Fruit fly (Drosophila melanogaster) whole organism, embryonic: ENCODE data around the gene CG11668.

ENCODE experiments used
- Adf1 ChIP-seq: fragments of 200-800 bp; sonication (Bioruptor generic); IDR thresholded peaks from 2 replicates; pipeline ENCODE4 v1.3.6; 2022; ENCODE audit warnings: missing biosample characterization, missing genetic modification characterization
- Asciz ChIP-seq: fragments of 200-800 bp; sonication (Bioruptor generic); optimal IDR thresholded peaks from 2 replicates; lab custom pipeline; 2017; ENCODE audit warnings: missing biosample characterization, mild to moderate bottlenecking, missing genetic modification characterization, missing genetic modification reagents
- Atf6 ChIP-seq: fragments of 200-800 bp; sonication (Bioruptor generic); IDR thresholded peaks from 2 replicates; pipeline ENCODE4 v1.3.6; 2022; ENCODE audit warnings: missing biosample characterization, missing genetic modification characterization
- B-H1 ChIP-seq: fragments of 200-800 bp; sonication (Bioruptor generic); IDR thresholded peaks from 3 replicates; pipeline ENCODE4 v1.3.6; 2022; ENCODE audit warnings: missing biosample characterization, missing genetic modification characterization
- BtbVII ChIP-seq: fragments of 200-800 bp; sonication (Bioruptor generic); optimal IDR thresholded peaks from 3 replicates; lab custom pipeline; 2017; ENCODE audit warnings: missing biosample characterization, mild to moderate bottlenecking, missing genetic modification characterization
- CG14860 ChIP-seq: fragments of 200-800 bp; sonication (Bioruptor generic); IDR thresholded peaks from 3 replicates; pipeline ENCODE4 v1.3.6; 2022; ENCODE audit warnings: missing biosample characterization, missing genetic modification characterization; ENCODE audit not compliant: partially characterized antibody
- CG15601 ChIP-seq: fragments of 200-800 bp; sonication (Bioruptor generic); optimal IDR thresholded peaks from 3 replicates; lab custom pipeline; 2019; ENCODE audit warnings: missing biosample characterization, mild to moderate bottlenecking, missing genetic modification characterization, moderate library complexity
- CG16779 ChIP-seq: fragments of 200-800 bp; sonication (Bioruptor generic); IDR thresholded peaks from 2 replicates; pipeline ENCODE4 v1.3.6; 2022; ENCODE audit warnings: missing biosample characterization, missing genetic modification characterization
- CG18619 ChIP-seq: fragments of 200-800 bp; sonication (Bioruptor generic); optimal IDR thresholded peaks from 3 replicates; lab custom pipeline; 2017; ENCODE audit warnings: missing biosample characterization, mild to moderate bottlenecking, missing genetic modification characterization
- CG2712 ChIP-seq: fragments of 200-800 bp; optimal IDR thresholded peaks from 3 replicates; lab custom pipeline; 2019; ENCODE audit warnings: missing biosample characterization, mild to moderate bottlenecking, missing genetic modification characterization, moderate library complexity
- CG34376 ChIP-seq: fragments of 200-800 bp; sonication (Bioruptor generic); optimal IDR thresholded peaks from 2 replicates; lab custom pipeline; 2018; ENCODE audit warnings: missing biosample characterization, mild to moderate bottlenecking, missing genetic modification characterization
- CG43689 ChIP-seq: fragments of 200-800 bp; sonication (Bioruptor generic); IDR thresholded peaks from 2 replicates; pipeline ENCODE4 v1.3.6; 2022; ENCODE audit warnings: missing biosample characterization, missing genetic modification characterization
- CG6254 ChIP-seq: fragments of 200-800 bp; sonication (Bioruptor generic); optimal IDR thresholded peaks from 3 replicates; lab custom pipeline; 2017; ENCODE audit warnings: mild to moderate bottlenecking, missing biosample characterization, missing genetic modification reagents, missing genetic modification characterization
- CG8089 ChIP-seq: fragments of 200-800 bp; sonication (Bioruptor generic); optimal IDR thresholded peaks from 3 replicates; lab custom pipeline; 2016; ENCODE audit warnings: missing biosample characterization, missing genetic modification characterization
- CG8290 ChIP-seq, 3 experiments: fragments of 200-800 bp; sonication (Bioruptor generic); optimal IDR thresholded peaks; 2 replicates each; lab custom pipeline; 2016 to 2019; ENCODE audit warnings: missing biosample characterization in 3 of 3, missing genetic modification characterization in 3 of 3, mild to moderate bottlenecking in 2 of 3, moderate library complexity in 1 of 3
- CoRest ChIP-seq: fragments of 200-800 bp; sonication (Bioruptor generic); optimal IDR thresholded peaks from 3 replicates; lab custom pipeline; 2018; ENCODE audit warnings: missing biosample characterization, mild to moderate bottlenecking, missing genetic modification characterization, moderate library complexity
- Dbx ChIP-seq: fragments of 200-800 bp; sonication (Bioruptor generic); IDR thresholded peaks from 3 replicates; pipeline ENCODE4 v1.3.6; 2022; ENCODE audit warnings: missing biosample characterization, missing genetic modification characterization
- Dll ChIP-seq: fragments of 200-800 bp; sonication (Bioruptor generic); IDR thresholded peaks from 4 replicates; pipeline ENCODE4 v1.3.6; 2022; ENCODE audit warnings: missing biosample characterization, missing genetic modification characterization; ENCODE audit not compliant: partially characterized antibody
- Dp ChIP-seq: fragments of 200-800 bp; sonication (Bioruptor generic); optimal IDR thresholded peaks from 2 replicates; lab custom pipeline; 2018; ENCODE audit warnings: missing biosample characterization, mild to moderate bottlenecking, missing genetic modification characterization, moderate library complexity
- E2f1 ChIP-seq: fragments of 200-800 bp; sonication (Bioruptor generic); IDR thresholded peaks from 2 replicates; pipeline ENCODE4 v1.3.6; 2022; ENCODE audit warnings: missing biosample characterization, missing genetic modification characterization
- E2f2 ChIP-seq: fragments of 200-800 bp; sonication (Bioruptor generic); IDR thresholded peaks from 2 replicates; pipeline ENCODE4 v1.3.6; 2022; ENCODE audit warnings: missing biosample characterization, missing genetic modification characterization
- Ets97D ChIP-seq: fragments of 200-800 bp; sonication (Bioruptor generic); optimal IDR thresholded peaks from 3 replicates; lab custom pipeline; 2016; ENCODE audit warnings: missing biosample characterization, missing genetic modification characterization
- HLH4C ChIP-seq: fragments of 200-800 bp; sonication (Bioruptor generic); IDR thresholded peaks from 3 replicates; pipeline ENCODE4 v1.3.6; 2022; ENCODE audit warnings: missing biosample characterization, missing genetic modification characterization; ENCODE audit not compliant: partially characterized antibody
- Myb ChIP-seq: fragments of 200-800 bp; sonication (Bioruptor generic); optimal IDR thresholded peaks from 2 replicates; lab custom pipeline; 2016; ENCODE audit warnings: missing biosample characterization, missing genetic modification characterization
- NC2α ChIP-seq: fragments of 200-800 bp; sonication (Bioruptor generic); optimal IDR thresholded peaks from 2 replicates; lab custom pipeline; 2016; ENCODE audit warnings: missing biosample characterization, missing genetic modification characterization
- Taf1 ChIP-seq: fragments of 200-800 bp; sonication (Bioruptor generic); IDR thresholded peaks from 2 replicates; pipeline ENCODE4 v1.3.6; 2022; ENCODE audit warnings: missing biosample characterization, missing genetic modification characterization
- bbx ChIP-seq: fragments of 200-800 bp; sonication (Bioruptor generic); IDR thresholded peaks from 2 replicates; pipeline ENCODE4 v1.3.6; 2022; ENCODE audit warnings: missing biosample characterization, missing genetic modification characterization; ENCODE audit not compliant: partially characterized antibody
- btn ChIP-seq: fragments of 200-800 bp; sonication (Bioruptor generic); optimal IDR thresholded peaks from 2 replicates; lab custom pipeline; 2016; ENCODE audit warnings: missing biosample characterization, missing genetic modification characterization
- dmrt11E ChIP-seq: fragments of 200-800 bp; sonication (Bioruptor generic); optimal IDR thresholded peaks from 3 replicates; lab custom pipeline; 2018; ENCODE audit warnings: missing biosample characterization, mild to moderate bottlenecking, missing genetic modification characterization, moderate library complexity
- dmrt99B ChIP-seq: fragments of 200-800 bp; sonication (Bioruptor generic); optimal IDR thresholded peaks from 2 replicates; lab custom pipeline; 2018; ENCODE audit warnings: missing biosample characterization, mild to moderate bottlenecking, missing genetic modification characterization, moderate library complexity
- emc ChIP-seq: fragments of 200-800 bp; sonication (Bioruptor generic); optimal IDR thresholded peaks from 2 replicates; lab custom pipeline; 2016; ENCODE audit warnings: missing biosample characterization, missing genetic modification characterization
- esg ChIP-seq: fragments of 200-800 bp; sonication (Bioruptor generic); conservative IDR thresholded peaks from 2 replicates; pipeline ENCODE4 v1.3.6; 2022; ENCODE audit warnings: missing biosample characterization, missing genetic modification characterization
- ewg ChIP-seq: fragments of 200-800 bp; sonication (Bioruptor generic); optimal IDR thresholded peaks from 3 replicates; lab custom pipeline; 2017; ENCODE audit warnings: mild to moderate bottlenecking, missing biosample characterization, missing genetic modification reagents, missing genetic modification characterization
- grn ChIP-seq: fragments of 200-800 bp; sonication (Bioruptor generic); optimal IDR thresholded peaks from 3 replicates; lab custom pipeline; 2017; ENCODE audit warnings: missing biosample characterization, missing genetic modification characterization
- gsb ChIP-seq: fragments of 200-800 bp; sonication (Bioruptor generic); IDR thresholded peaks from 2 replicates; pipeline ENCODE4 v1.3.6; 2022; ENCODE audit warnings: missing biosample characterization, missing genetic modification characterization
- hkb ChIP-seq, 2 experiments: fragments of 200-800 bp in 1 of 2; fragments of >200 bp in 1 of 2; sonication (Bioruptor generic) in 1 of 2; IDR thresholded peaks in 1 of 2; optimal IDR thresholded peaks in 1 of 2; 2 replicates each; pipeline versions ENCODE4 v1.3.6 to Lab custom; 2017 to 2022; ENCODE audit warnings: missing biosample characterization in 1 of 2, missing genetic modification characterization in 1 of 2
- ind ChIP-seq: fragments of 200-800 bp; sonication (Bioruptor generic); optimal IDR thresholded peaks from 3 replicates; lab custom pipeline; 2016; ENCODE audit warnings: missing biosample characterization, missing genetic modification characterization
- inv ChIP-seq: fragments of 200-800 bp; sonication (Bioruptor generic); IDR thresholded peaks from 2 replicates; pipeline ENCODE4 v1.3.6; 2022; ENCODE audit warnings: missing biosample characterization, missing genetic modification characterization; ENCODE audit not compliant: partially characterized antibody
- jigr1 ChIP-seq: fragments of 200-800 bp; sonication (Bioruptor generic); IDR thresholded peaks from 3 replicates; pipeline ENCODE4 v1.3.6; 2022; ENCODE audit warnings: missing biosample characterization, missing genetic modification characterization
- kah ChIP-seq: fragments of 200-800 bp; sonication (Bioruptor generic); optimal IDR thresholded peaks from 2 replicates; lab custom pipeline; 2018; ENCODE audit warnings: missing biosample characterization, mild to moderate bottlenecking, missing genetic modification characterization
- lmd ChIP-seq: fragments of 200-800 bp; sonication (Bioruptor generic); IDR thresholded peaks from 2 replicates; pipeline ENCODE4 v1.3.6; 2022; ENCODE audit warnings: missing biosample characterization, missing genetic modification characterization
- odd ChIP-seq: fragments of 200-800 bp; sonication (Bioruptor generic); optimal IDR thresholded peaks from 2 replicates; lab custom pipeline; 2017; ENCODE audit warnings: missing biosample characterization, mild to moderate bottlenecking, missing genetic modification characterization
- prd ChIP-seq, 3 experiments: fragments of >200 bp in 2 of 3; fragments of 200-800 bp in 1 of 3; sonication (Bioruptor generic) in 1 of 3; optimal IDR thresholded peaks in 2 of 3; IDR thresholded peaks in 1 of 3; 2 replicates in 2 of 3; 3 replicates in 1 of 3; pipeline versions ENCODE4 v1.3.6 to Lab custom; 2017 to 2022; ENCODE audit warnings: missing biosample characterization in 1 of 3, missing genetic modification characterization in 1 of 3
- pzg ChIP-seq: fragments of 200-800 bp; sonication (Bioruptor generic); optimal IDR thresholded peaks from 3 replicates; lab custom pipeline; 2018; ENCODE audit warnings: missing biosample characterization, mild to moderate bottlenecking, missing genetic modification characterization, moderate library complexity
- slou ChIP-seq: fragments of 200-800 bp; sonication (Bioruptor generic); optimal IDR thresholded peaks from 3 replicates; lab custom pipeline; 2016; ENCODE audit warnings: missing biosample characterization, missing genetic modification characterization
- stc ChIP-seq: fragments of 200-800 bp; sonication (Bioruptor generic); IDR thresholded peaks from 2 replicates; pipeline ENCODE4 v1.3.6; 2022; ENCODE audit warnings: missing biosample characterization, missing genetic modification characterization
- tio ChIP-seq: fragments of 200-800 bp; sonication (Bioruptor generic); optimal IDR thresholded peaks from 2 replicates; lab custom pipeline; 2017; ENCODE audit warnings: missing biosample characterization, missing genetic modification characterization, inconsistent platforms
- zfh1 ChIP-seq: fragments of 200-800 bp; sonication (Bioruptor generic); IDR thresholded peaks from 3 replicates; pipeline ENCODE4 v1.3.6; 2022; ENCODE audit warnings: missing biosample characterization, missing genetic modification characterization

CG11668 gene

dm6 chr3R:13010905-13011620 lies 27.1 kb upstream of the CG11668 start, which contains the start of gene CG8031 (continued):
- no peak for TF ChIP-seq kah
- TF ChIP-seq NC2α (GFP tag; lab: Kevin White, UChicago), result no peak
- no peak for TF ChIP-seq Taf1 (GFP tag; lab: Robert Waterston, UW)
- peak; percentile 52 for TF ChIP-seq Dp (GFP tag; lab: Kevin White, UChicago)
- no peak for TF ChIP-seq Dbx (GFP tag; lab: Robert Waterston, UW)
- TF ChIP-seq E2f1 (GFP tag; lab: Robert Waterston, UW), result no peak
- TF ChIP-seq CG43689 (GFP tag; lab: Robert Waterston, UW), result no peak
- no peak for TF ChIP-seq CG8089 (GFP tag; lab: Kevin White, UChicago)
- no peak for TF ChIP-seq CG34376
- TF ChIP-seq gsb (GFP tag; lab: Robert Waterston, UW), result no peak
- TF ChIP-seq CG6254 (GFP tag; lab: Kevin White, UChicago), result no peak
- TF ChIP-seq HLH4C (GFP tag; lab: Robert Waterston, UW), result no peak
- no peak for TF ChIP-seq prd (optimal IDR thresholded peaks at IDR 0.05; lab: Kevin White, UChicago)
- no peak for TF ChIP-seq prd (GFP tag; IDR thresholded peaks at IDR 0.05; lab: Robert Waterston, UW)
- TF ChIP-seq BtbVII (GFP tag; lab: Kevin White, UChicago), result no peak
- TF ChIP-seq CG14860, result no peak; the same call in 2 of the 3 replicates
- TF ChIP-seq B-H1 (GFP tag; lab: Robert Waterston, UW), result no peak
- TF ChIP-seq CG8290 (GFP tag; optimal IDR thresholded peaks at IDR 0.05; lab: Kevin White, UChicago), result no peak
- TF ChIP-seq CG8290 (tag; optimal IDR thresholded peaks at IDR 0.05; lab: Kevin White, UChicago), result no peak
- TF ChIP-seq CG2712, result peak; percentile 17
- TF ChIP-seq CoRest (tag; lab: Kevin White, UChicago), result no peak
- TF ChIP-seq slou (GFP tag; lab: Kevin White, UChicago), result no peak
- TF ChIP-seq Dll (GFP tag; lab: Robert Waterston, UW), result 0 out of 4 replicates have a peak, but pooled peaks have one; percentile 17
- 0 out of 2 replicates have a peak, but pooled peaks have one; percentile 8 for TF ChIP-seq E2f2 (GFP tag; lab: Robert Waterston, UW)
- no peak for TF ChIP-seq lmd (GFP tag; lab: Robert Waterston, UW)
- no peak for TF ChIP-seq tio (GFP tag; lab: Kevin White, UChicago)
- TF ChIP-seq dmrt99B (tag; lab: Kevin White, UChicago), result no peak
- no peak for TF ChIP-seq CG16779 (GFP tag; lab: Robert Waterston, UW)
- TF ChIP-seq bbx (GFP tag; lab: Robert Waterston, UW), result peak; percentile 32; the same call in 1 of the 2 replicates
- no peak for TF ChIP-seq dmrt11E (tag; lab: Kevin White, UChicago)
- no peak for TF ChIP-seq emc (GFP tag; lab: Kevin White, UChicago)
- no peak for TF ChIP-seq jigr1 (GFP tag; lab: Robert Waterston, UW)
- TF ChIP-seq CG15601 (tag; lab: Kevin White, UChicago), result no peak
- TF ChIP-seq CG18619 (GFP tag; lab: Kevin White, UChicago), result no peak
- TF ChIP-seq odd (GFP tag; lab: Kevin White, UChicago), result no peak
- TF ChIP-seq esg, result no peak
- TF ChIP-seq Ets97D (GFP tag; lab: Kevin White, UChicago), result peak; percentile 16
- peak; percentile 24 for TF ChIP-seq hkb (optimal IDR thresholded peaks at IDR 0.05; lab: Kevin White, UChicago)
- TF ChIP-seq hkb (GFP tag; IDR thresholded peaks at IDR 0.05; lab: Robert Waterston, UW), result peak; percentile 29
- TF ChIP-seq grn, result no peak
- no peak for TF ChIP-seq btn
- TF ChIP-seq zfh1, result 0 out of 3 replicates have a peak, but pooled peaks have one; percentile 16
- no peak for TF ChIP-seq Asciz (GFP tag; lab: Kevin White, UChicago)
- TF ChIP-seq ewg, result no peak
- no peak for TF ChIP-seq stc (GFP tag; lab: Robert Waterston, UW)
- TF ChIP-seq Adf1 (GFP tag; lab: Robert Waterston, UW), result no peak
- TF ChIP-seq Atf6 (GFP tag; lab: Robert Waterston, UW), result no peak
- no peak for TF ChIP-seq inv
- TF ChIP-seq ind, result no peak
- peak; percentile 35 for TF ChIP-seq Myb
- peak; percentile 62 for TF ChIP-seq pzg (GFP tag; lab: Kevin White, UChicago)
